Worm (Caenorhabditis elegans) whole organism, L4 larva: ENCODE measurements around the gene nhr-252.

Experiments
- F49E8.2 ChIP-seq: sonication (generic microtip); optimal IDR thresholded peaks from 2 replicates; lab custom pipeline; 2016; ENCODE audit warnings: missing compliant biosample characterization, mild to moderate bottlenecking, missing genetic modification characterization, borderline replicate concordance
- T20F7.1 ChIP-seq: fragments of 200-800 bp; sonication (Bioruptor generic); optimal IDR thresholded peaks from 2 replicates; lab custom pipeline; 2018; ENCODE audit warnings: mild to moderate bottlenecking, missing genetic modification characterization, missing compliant biosample characterization
- ceh-28 ChIP-seq: fragments of 150-350 bp; optimal IDR thresholded peaks from 2 replicates; lab custom pipeline; 2014; ENCODE audit warnings: missing biosample characterization, missing genetic modification reagents, missing genetic modification characterization
- daf-16 ChIP-seq, 3 experiments: sonication (generic microtip); optimal IDR thresholded peaks; 2 replicates each; lab custom pipeline; 2016 to 2017; ENCODE audit warnings: missing genetic modification characterization in 3 of 3, missing genetic modification reagents in 3 of 3, mild to moderate bottlenecking in 2 of 3, missing compliant biosample characterization in 2 of 3, missing biosample characterization in 1 of 3, moderate library complexity in 1 of 3
- egl-27 ChIP-seq: sonication (generic microtip); optimal IDR thresholded peaks from 3 replicates; lab custom pipeline; 2017; ENCODE audit warnings: missing biosample characterization, missing genetic modification reagents, missing genetic modification characterization
- fkh-10 ChIP-seq: fragments of 150-350 bp; optimal IDR thresholded peaks from 2 replicates; lab custom pipeline; 2014; ENCODE audit warnings: missing biosample characterization, missing genetic modification reagents, missing genetic modification characterization

ce11 chrV:450757-451501, 46.5 kb downstream of the nhr-252 start, which contains the start of gene nhr-123:
- TF ChIP-seq F49E8.2 (tag; lab: Kevin White, UChicago), result no peak
- no peak for TF ChIP-seq egl-27 (tag; lab: Kevin White, UChicago)
- no peak for TF ChIP-seq T20F7.1 (GFP tag; lab: Kevin White, UChicago)
- TF ChIP-seq ceh-28 (tag; lab: Kevin White, UChicago), result no peak
- TF ChIP-seq fkh-10 (GFP tag; lab: Kevin White, UChicago), result no peak
- TF ChIP-seq daf-16 (GFP tag; optimal IDR thresholded peaks at IDR 0.05; lab: Kevin White, UChicago), result no peak
- TF ChIP-seq daf-16 (tag; optimal IDR thresholded peaks at IDR 0.05; lab: Kevin White, UChicago), result peak; percentile 67
